Worm (Caenorhabditis elegans): Measurements from ENCODE around the gene Y116A8A.2.

The Y116A8A.2 gene

DNA sequence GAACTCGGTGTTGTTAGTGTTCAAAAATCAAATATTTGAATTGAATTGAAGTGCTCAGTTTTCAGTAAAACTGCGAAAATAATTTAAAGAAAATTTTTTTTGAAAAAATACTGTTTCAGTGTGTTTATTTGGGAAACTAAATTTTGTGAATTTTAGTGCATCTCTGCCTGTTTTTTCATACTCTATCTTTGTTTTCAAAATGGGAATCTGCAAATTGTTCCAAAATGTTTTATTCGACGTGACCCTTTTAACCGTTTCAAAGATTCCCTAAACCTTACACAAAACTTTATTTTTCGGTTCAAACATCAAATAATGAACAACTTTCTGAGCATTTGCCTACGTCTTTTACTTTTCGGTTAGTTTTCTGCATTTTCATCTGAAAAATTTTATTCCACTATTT, 16.2 kb upstream of the Y116A8A.2 start, which contains the start of gene Y116A8A.7:
TSS of gene Y116A8A.7 (plus strand) at position 301 of the 400 bp plus-strand sequence.
- TF ChIP-seq mep-1 (tag; optimal IDR thresholded peaks at IDR 0.05) (no peak), efl-1 (optimal IDR thresholded peaks at IDR 0.05) (no peak), efl-1 (GFP tag; optimal IDR thresholded peaks at IDR 0.05 in 1 of 2) (peak in 1 of 2 experiments; percentile 57)

DNA sequence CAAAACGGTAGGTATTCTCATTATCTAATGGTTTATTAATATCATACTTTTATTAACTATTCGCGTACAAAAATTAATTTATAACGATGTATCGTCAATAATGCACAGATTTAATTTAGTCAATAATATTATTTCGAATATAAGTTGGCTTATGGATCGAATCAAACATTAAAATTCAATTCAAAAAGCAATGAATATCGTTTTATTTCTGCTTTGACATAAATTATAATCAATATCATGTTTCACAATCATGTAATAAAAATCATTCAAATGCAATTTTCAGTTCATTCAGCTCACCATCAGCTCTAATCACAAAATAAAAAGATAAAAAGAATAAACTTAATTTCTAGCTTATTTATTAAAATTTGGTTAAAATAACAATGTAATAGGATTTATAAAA, 15.0 kb upstream of the Y116A8A.2 start, which contains the start of gene Y116A8A.6:
TSS of gene Y116A8A.6 (minus strand) at position 101 of the 400 bp plus-strand sequence.
- TF ChIP-seq nhr-85 (tag) (no peak), nhr-19 (GFP tag; conservative IDR thresholded peaks at IDR 0.05) (no peak)

- TF ChIP-seq lir-3 (tag; optimal IDR thresholded peaks at IDR 0.05; ENCODE audit: poor library complexity) (no peak), sup-37 (GFP tag; optimal IDR thresholded peaks at IDR 0.05) (no peak), nhr-76 (tag; optimal IDR thresholded peaks at IDR 0.05) (no peak), swsn-7 (tag; optimal IDR thresholded peaks at IDR 0.05) (no peak), xbp-1 (tag; optimal IDR thresholded peaks at IDR 0.05) (no peak), nhr-47 (tag; optimal IDR thresholded peaks at IDR 0.05) (no peak)
These were observed 8.8 kb upstream of the Y116A8A.2 start, which contains the start of gene Y116A8A.4 for ce11 chrIV:16822529-16822928. Y116A8A.4 (plus strand) TSS chrIV:16822829.

DNA sequence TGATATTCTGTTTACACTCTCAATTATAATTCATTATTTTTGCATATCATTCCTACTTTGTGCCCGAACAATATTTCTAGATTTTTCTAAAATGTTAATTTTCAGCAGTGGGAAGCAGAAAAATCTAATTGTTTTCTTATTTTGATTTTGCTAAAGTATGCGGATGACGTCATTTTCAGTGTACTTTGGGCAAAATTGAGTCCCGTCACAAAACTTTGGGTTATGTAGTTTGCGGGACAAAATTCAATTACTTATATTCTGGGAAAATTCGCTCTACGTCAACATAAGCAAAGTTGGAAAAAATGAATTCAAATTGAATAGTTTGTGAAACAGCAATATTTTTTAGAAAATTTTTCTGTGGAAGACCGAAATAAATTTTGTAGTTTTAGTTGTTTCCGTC, 1.6 kb downstream of the Y116A8A.2 start:
- TF ChIP-seq zag-1 (tag; optimal IDR thresholded peaks at IDR 0.05) (no peak), nhr-237 (tag; optimal IDR thresholded peaks at IDR 0.05) (no peak), mab-9 (GFP tag; IDR thresholded peaks at IDR 0.05) (no peak), elt-2 (tag; optimal IDR thresholded peaks at IDR 0.05) (no peak), nhr-47 (tag; optimal IDR thresholded peaks at IDR 0.05) (peak; percentile 5), efl-1 (optimal IDR thresholded peaks at IDR 0.05) (no peak), efl-1 (GFP tag; optimal IDR thresholded peaks at IDR 0.05 in 1 of 2) (peak in 1 of 2 experiments; percentile 7), pqm-1 (tag; optimal IDR thresholded peaks at IDR 0.05) (no peak), fkh-10 (GFP tag; optimal IDR thresholded peaks at IDR 0.05) (no peak), aly-2 (tag; optimal IDR thresholded peaks at IDR 0.05) (no peak), pax-3 (tag; optimal IDR thresholded peaks at IDR 0.05) (no peak), ceh-88 (GFP tag; IDR thresholded peaks at IDR 0.05) (no peak), egl-13 (tag; optimal IDR thresholded peaks at IDR 0.05) (no peak), skn-1 (tag; optimal IDR thresholded peaks at IDR 0.05) (no peak), hlh-17 (GFP tag; optimal IDR thresholded peaks at IDR 0.05; ENCODE audit: borderline replicate concordance) (no peak), nhr-71 (tag; optimal IDR thresholded peaks at IDR 0.05) (peak; percentile 32), unc-98 (GFP tag; IDR thresholded peaks at IDR 0.05) (no peak), lin-14 (GFP tag; optimal IDR thresholded peaks at IDR 0.05) (no peak), sup-37 (GFP tag; optimal IDR thresholded peaks at IDR 0.05) (no peak), snpc-4 (tag; optimal IDR thresholded peaks at IDR 0.05) (no peak)

ce11 chrIV:16806352-16806751, 7.4 kb downstream of the Y116A8A.2 start, which contains the start of gene clec-193:
clec-193 (minus strand) TSS chrIV:16806452.
- TF ChIP-seq hlh-4 (tag; optimal IDR thresholded peaks at IDR 0.05) (no peak), aly-2 (tag; optimal IDR thresholded peaks at IDR 0.05) (no peak), pax-3 (tag; optimal IDR thresholded peaks at IDR 0.05) (no peak), lin-13 (GFP tag; optimal IDR thresholded peaks at IDR 0.05) (no peak), ztf-11 (tag; optimal IDR thresholded peaks at IDR 0.05) (no peak), lsy-2 (tag; optimal IDR thresholded peaks at IDR 0.05) (no peak), sup-37 (GFP tag; optimal IDR thresholded peaks at IDR 0.05) (no peak), skn-1 (tag; optimal IDR thresholded peaks at IDR 0.05) (no peak), ceh-8 (GFP tag; optimal IDR thresholded peaks at IDR 0.05) (no peak), ceh-82 (tag; optimal IDR thresholded peaks at IDR 0.05) (no peak), C34B4.2 (tag; optimal IDR thresholded peaks at IDR 0.05) (no peak), jun-1 (tag; optimal IDR thresholded peaks at IDR 0.05) (no peak), elt-2 (tag; optimal IDR thresholded peaks at IDR 0.05) (no peak)

Data from whole organism, L1 larva.